Worm (Caenorhabditis elegans): Measurements from ENCODE around the gene upp-1.

upp-1 gene

ce11 chrIII:7670399-7670798 lies 27.5 kb upstream of the upp-1 start:
- TF ChIP-seq zfh-2 (GFP tag; conservative IDR thresholded peaks at IDR 0.05), result peak; percentile 70

- TF ChIP-seq hlh-12 (tag; optimal IDR thresholded peaks at IDR 0.05), result no peak
- TF ChIP-seq unc-62 (GFP tag; optimal IDR thresholded peaks at IDR 0.05), result no peak
- no peak for TF ChIP-seq mel-28 (tag; optimal IDR thresholded peaks at IDR 0.05; ENCODE audit: borderline replicate concordance)
Measured at ce11 chrIII:7665928-7666327, 23.0 kb upstream of the upp-1 start.

- TF ChIP-seq cebp-1 (GFP tag; IDR thresholded peaks at IDR 0.05), result no peak
- no peak for TF ChIP-seq cebp-1 (tag; optimal IDR thresholded peaks at IDR 0.05)
- TF ChIP-seq nhr-90 (tag; optimal IDR thresholded peaks at IDR 0.05), result no peak
- no peak for TF ChIP-seq K12H6.12 (tag; optimal IDR thresholded peaks at IDR 0.05)
Measured at ce11 chrIII:7661978-7662377, 19.1 kb upstream of the upp-1 start, which contains the start of gene lido-18. TSS of gene lido-18 (plus strand) at chrIII:7662278.

ce11 chrIII:7661162-7661561 lies 18.3 kb upstream of the upp-1 start:
- peak; percentile 86 for TF ChIP-seq zfh-2 (GFP tag; conservative IDR thresholded peaks at IDR 0.05)
- TF ChIP-seq atf-7 (tag; optimal IDR thresholded peaks at IDR 0.05), result no peak
- TF ChIP-seq F55B11.4 (tag; optimal IDR thresholded peaks at IDR 0.05; ENCODE audit: borderline replicate concordance, insufficient read depth), result no peak
- TF ChIP-seq ztf-28 (GFP tag; IDR thresholded peaks at IDR 0.05), result no peak
- peak; percentile 23 for TF ChIP-seq ceh-27 (GFP tag; optimal IDR thresholded peaks at IDR 0.05)

ce11 chrIII:7659440-7659839 lies 16.5 kb upstream of the upp-1 start:
- 0 out of 2 replicates have a peak, but pooled peaks have one; percentile 15 for TF ChIP-seq mcd-1 (GFP tag; IDR thresholded peaks at IDR 0.05)
- no peak for TF ChIP-seq cebp-1 (GFP tag; IDR thresholded peaks at IDR 0.05)
- TF ChIP-seq cebp-1 (tag; optimal IDR thresholded peaks at IDR 0.05), result no peak
- no peak for TF ChIP-seq sdz-38 (tag; optimal IDR thresholded peaks at IDR 0.05)
- TF ChIP-seq nhr-90 (tag; optimal IDR thresholded peaks at IDR 0.05), result no peak
- TF ChIP-seq rcor-1 (GFP tag; IDR thresholded peaks at IDR 0.05), result no peak
- no peak for TF ChIP-seq ceh-40 (GFP tag; IDR thresholded peaks at IDR 0.05)
- no peak for TF ChIP-seq ztf-3 (GFP tag; optimal IDR thresholded peaks at IDR 0.05)
- TF ChIP-seq lsl-1 (GFP tag; optimal IDR thresholded peaks at IDR 0.05), result no peak
- TF ChIP-seq F57A8.1 (GFP tag; optimal IDR thresholded peaks at IDR 0.05), result no peak
- no peak for TF ChIP-seq mes-4 (tag; optimal IDR thresholded peaks at IDR 0.05)
- TF ChIP-seq ceh-79 (tag; optimal IDR thresholded peaks at IDR 0.05), result no peak
- no peak for TF ChIP-seq somi-1 (GFP tag; optimal IDR thresholded peaks at IDR 0.05)
- no peak for TF ChIP-seq ztf-22 (GFP tag; optimal IDR thresholded peaks at IDR 0.05)
- TF ChIP-seq Y79H2A.3 (GFP tag; conservative IDR thresholded peaks at IDR 0.05), result no peak
- TF ChIP-seq snpc-1.3 (tag; optimal IDR thresholded peaks at IDR 0.05; ENCODE audit: insufficient read depth), result no peak
- peak; percentile 25 for TF ChIP-seq attf-5 (GFP tag; optimal IDR thresholded peaks at IDR 0.05)
- TF ChIP-seq nfya-2 (GFP tag; IDR thresholded peaks at IDR 0.05), result no peak
- no peak for TF ChIP-seq nhr-27 (tag; optimal IDR thresholded peaks at IDR 0.05)
- no peak for TF ChIP-seq ccch-3 (GFP tag; optimal IDR thresholded peaks at IDR 0.05)
- TF ChIP-seq aptf-2 (GFP tag; conservative IDR thresholded peaks at IDR 0.05), result no peak
- TF ChIP-seq hmg-1.2 (GFP tag; IDR thresholded peaks at IDR 0.05), result peak; percentile 48; the same call in 1 of the 2 replicates
- no peak for TF ChIP-seq C06A6.2 (GFP tag; conservative IDR thresholded peaks at IDR 0.05)
- TF ChIP-seq madf-6 (GFP tag; IDR thresholded peaks at IDR 0.05), result no peak
- 0 out of 2 replicates have a peak, but pooled peaks have one; percentile 11 for TF ChIP-seq F37B4.10 (GFP tag; IDR thresholded peaks at IDR 0.05)
- TF ChIP-seq let-607 (tag; optimal IDR thresholded peaks at IDR 0.05), result no peak
- no peak for TF ChIP-seq ceh-100 (GFP tag; IDR thresholded peaks at IDR 0.05)
- no peak for TF ChIP-seq Y53F4B.3 (GFP tag; IDR thresholded peaks at IDR 0.05)
- TF ChIP-seq chd-7 (tag; optimal IDR thresholded peaks at IDR 0.05), result peak; percentile 41
- TF ChIP-seq nfyb-1 (GFP tag; IDR thresholded peaks at IDR 0.05), result 0 out of 2 replicates have a peak, but pooled peaks have one; percentile 8
- TF ChIP-seq hlh-12 (tag; optimal IDR thresholded peaks at IDR 0.05), result no peak
- TF ChIP-seq let-526 (GFP tag; IDR thresholded peaks at IDR 0.05), result no peak
- TF ChIP-seq pbrm-1 (GFP tag; IDR thresholded peaks at IDR 0.05), result no peak

All from whole organism, young adult.